Fruit fly (Drosophila melanogaster) whole organism, embryonic: ENCODE measurements around the gene Nab2.

Experiments used
- Asciz ChIP-seq: fragments of 200-800 bp; sonication (Bioruptor generic); optimal IDR thresholded peaks from 2 replicates; lab custom pipeline; 2017; ENCODE audit warnings: missing biosample characterization, mild to moderate bottlenecking, missing genetic modification characterization, missing genetic modification reagents
- Atf6 ChIP-seq: fragments of 200-800 bp; sonication (Bioruptor generic); IDR thresholded peaks from 2 replicates; pipeline ENCODE4 v1.3.6; 2022; ENCODE audit warnings: missing biosample characterization, missing genetic modification characterization
- C15 ChIP-seq: fragments of 200-800 bp; sonication (Bioruptor generic); IDR thresholded peaks from 3 replicates; pipeline ENCODE4 v1.3.6; 2022; ENCODE audit warnings: missing biosample characterization, missing genetic modification characterization
- CG10147 ChIP-seq: fragments of 200-800 bp; sonication (Bioruptor generic); optimal IDR thresholded peaks from 2 replicates; lab custom pipeline; 2019; ENCODE audit warnings: missing biosample characterization, mild to moderate bottlenecking, missing genetic modification characterization, moderate library complexity
- CG10274 ChIP-seq: fragments of 200-800 bp; sonication (Bioruptor generic); optimal IDR thresholded peaks from 3 replicates; lab custom pipeline; 2017; ENCODE audit warnings: missing biosample characterization, mild to moderate bottlenecking, missing genetic modification characterization
- CG14441 ChIP-seq: fragments of 200-800 bp; sonication (Bioruptor generic); IDR thresholded peaks from 2 replicates; pipeline ENCODE4 v1.3.6; 2022; ENCODE audit warnings: missing biosample characterization, missing genetic modification characterization
- CG15011 ChIP-seq: fragments of 200-800 bp; sonication (Bioruptor generic); optimal IDR thresholded peaks from 3 replicates; lab custom pipeline; 2018; ENCODE audit warnings: missing biosample characterization, mild to moderate bottlenecking, missing genetic modification characterization
- CG1603 ChIP-seq: fragments of 200-800 bp; sonication (Bioruptor generic); optimal IDR thresholded peaks from 2 replicates; lab custom pipeline; 2019; ENCODE audit warnings: missing biosample characterization, mild to moderate bottlenecking, missing genetic modification characterization, moderate library complexity
- CG16779 ChIP-seq: fragments of 200-800 bp; sonication (Bioruptor generic); IDR thresholded peaks from 2 replicates; pipeline ENCODE4 v1.3.6; 2022; ENCODE audit warnings: missing biosample characterization, missing genetic modification characterization
- CG17385 ChIP-seq: fragments of 200-800 bp; sonication (Bioruptor generic); optimal IDR thresholded peaks from 3 replicates; lab custom pipeline; 2018; ENCODE audit warnings: missing biosample characterization, mild to moderate bottlenecking, missing genetic modification characterization
- CG17829 ChIP-seq: fragments of 200-800 bp; optimal IDR thresholded peaks from 2 replicates; lab custom pipeline; 2019; ENCODE audit warnings: missing biosample characterization, mild to moderate bottlenecking, missing genetic modification characterization, moderate library complexity
- CG2875 ChIP-seq: fragments of 200-800 bp; sonication (Bioruptor generic); optimal IDR thresholded peaks from 2 replicates; lab custom pipeline; 2017; ENCODE audit warnings: missing biosample characterization, mild to moderate bottlenecking, missing genetic modification characterization, missing genetic modification reagents
- CG31388 ChIP-seq: fragments of 200-800 bp; sonication (Bioruptor generic); optimal IDR thresholded peaks from 2 replicates; lab custom pipeline; 2016; ENCODE audit warnings: missing biosample characterization, missing genetic modification characterization
- CG31441 ChIP-seq: fragments of 200-800 bp; sonication (Bioruptor generic); IDR thresholded peaks from 2 replicates; pipeline ENCODE4 v1.3.6; 2022; ENCODE audit warnings: missing biosample characterization, missing genetic modification characterization
- CG32532 ChIP-seq: fragments of 200-800 bp; sonication (Bioruptor generic); IDR thresholded peaks from 2 replicates; pipeline ENCODE4 v1.3.6; 2022; ENCODE audit warnings: missing biosample characterization, missing genetic modification characterization
- CG4424 ChIP-seq: fragments of 200-800 bp; sonication (Bioruptor generic); optimal IDR thresholded peaks from 3 replicates; lab custom pipeline; 2016; ENCODE audit warnings: missing biosample characterization, missing genetic modification characterization
- CG6791 ChIP-seq: fragments of 200-800 bp; sonication (Bioruptor generic); IDR thresholded peaks from 3 replicates; pipeline ENCODE4 v1.3.6; 2022; ENCODE audit warnings: missing biosample characterization, missing genetic modification characterization; ENCODE audit not compliant: partially characterized antibody
- CG7271 ChIP-seq: fragments of 200-800 bp; sonication (Bioruptor generic); optimal IDR thresholded peaks from 2 replicates; lab custom pipeline; 2018; ENCODE audit warnings: missing biosample characterization, mild to moderate bottlenecking, missing genetic modification characterization, moderate library complexity
- CG9609 ChIP-seq: fragments of 200-800 bp; sonication (Bioruptor generic); optimal IDR thresholded peaks from 3 replicates; lab custom pipeline; 2016; ENCODE audit warnings: missing biosample characterization, missing genetic modification characterization
- CG9797 ChIP-seq: fragments of 200-800 bp; sonication (Bioruptor generic); optimal IDR thresholded peaks from 3 replicates; lab custom pipeline; 2018; ENCODE audit warnings: missing biosample characterization, mild to moderate bottlenecking, missing genetic modification characterization
- Deaf1 ChIP-seq: fragments of 200-800 bp; optimal IDR thresholded peaks from 3 replicates; lab custom pipeline; 2019; ENCODE audit warnings: missing biosample characterization, mild to moderate bottlenecking, missing genetic modification characterization, moderate library complexity
- Dip3 ChIP-seq: fragments of 200-800 bp; sonication (Bioruptor generic); optimal IDR thresholded peaks from 3 replicates; lab custom pipeline; 2016; ENCODE audit warnings: missing biosample characterization, missing genetic modification characterization
- HLH3B ChIP-seq: fragments of 200-800 bp; sonication (Bioruptor generic); IDR thresholded peaks from 2 replicates; pipeline ENCODE4 v1.3.6; 2022; ENCODE audit warnings: missing biosample characterization, missing genetic modification characterization
- Hr3 ChIP-seq: fragments of 200-800 bp; sonication (Bioruptor generic); optimal IDR thresholded peaks from 3 replicates; lab custom pipeline; 2016; ENCODE audit warnings: missing biosample characterization, missing genetic modification characterization
- Neu2 ChIP-seq: fragments of 200-800 bp; sonication (Bioruptor generic); optimal IDR thresholded peaks from 3 replicates; lab custom pipeline; 2016; ENCODE audit warnings: missing biosample characterization, missing genetic modification characterization, borderline replicate concordance
- Nf-YB ChIP-seq: fragments of 200-800 bp; sonication (Bioruptor generic); optimal IDR thresholded peaks from 3 replicates; lab custom pipeline; 2019; ENCODE audit warnings: missing biosample characterization, mild to moderate bottlenecking, missing genetic modification characterization, moderate library complexity
- NfI ChIP-seq: fragments of 200-800 bp; sonication (Bioruptor generic); optimal IDR thresholded peaks from 3 replicates; lab custom pipeline; 2018; ENCODE audit warnings: missing biosample characterization, mild to moderate bottlenecking, missing genetic modification characterization, moderate library complexity
- Sry-β ChIP-seq: fragments of 200-800 bp; sonication (Bioruptor generic); optimal IDR thresholded peaks from 2 replicates; lab custom pipeline; 2018; ENCODE audit warnings: missing biosample characterization, mild to moderate bottlenecking, missing genetic modification characterization, moderate library complexity
- cad ChIP-seq: fragments of >200 bp; optimal IDR thresholded peaks from 2 replicates; lab custom pipeline; 2017; ENCODE audit warnings: missing biosample characterization, missing genetic modification characterization
- cg ChIP-seq: fragments of 200-800 bp; sonication (Bioruptor generic); optimal IDR thresholded peaks from 3 replicates; lab custom pipeline; 2019; ENCODE audit warnings: missing biosample characterization, mild to moderate bottlenecking, missing genetic modification characterization, moderate library complexity
- corto ChIP-seq: fragments of 200-800 bp; sonication (Bioruptor generic); optimal IDR thresholded peaks from 2 replicates; lab custom pipeline; 2016; ENCODE audit warnings: missing biosample characterization, mild to moderate bottlenecking, missing genetic modification characterization, moderate library complexity
- crc ChIP-seq: fragments of 200-800 bp; sonication (Bioruptor generic); optimal IDR thresholded peaks from 2 replicates; lab custom pipeline; 2016; ENCODE audit warnings: missing biosample characterization, missing genetic modification characterization
- crp ChIP-seq, 2 experiments: fragments of 200-800 bp; sonication (Bioruptor generic); optimal IDR thresholded peaks; 2 replicates in 1 of 2; 3 replicates in 1 of 2; lab custom pipeline; 2017; ENCODE audit warnings: missing biosample characterization in 2 of 2, missing genetic modification characterization in 2 of 2, mild to moderate bottlenecking in 1 of 2, moderate library complexity in 1 of 2
- danr ChIP-seq: fragments of 200-800 bp; sonication (Bioruptor generic); IDR thresholded peaks from 2 replicates; pipeline ENCODE4 v1.3.6; 2022; ENCODE audit warnings: missing biosample characterization, missing genetic modification characterization
- ems ChIP-seq: fragments of 200-800 bp; sonication (Bioruptor generic); optimal IDR thresholded peaks from 3 replicates; lab custom pipeline; 2016; ENCODE audit warnings: missing biosample characterization, missing genetic modification characterization
- eve ChIP-seq, 2 experiments: fragments of >200 bp; optimal IDR thresholded peaks; 2 replicates each; lab custom pipeline; 2017; ENCODE audit warnings: missing biosample characterization in 2 of 2, missing genetic modification characterization in 2 of 2
- fru ChIP-seq: fragments of >200 bp; optimal IDR thresholded peaks from 2 replicates; lab custom pipeline; 2017
- hb ChIP-seq: fragments of 200-800 bp; sonication (Bioruptor generic); IDR thresholded peaks from 3 replicates; pipeline ENCODE4 v1.3.6; 2022; ENCODE audit warnings: missing biosample characterization, missing genetic modification characterization; ENCODE audit not compliant: partially characterized antibody
- hkb ChIP-seq, 2 experiments: fragments of 200-800 bp in 1 of 2; fragments of >200 bp in 1 of 2; sonication (Bioruptor generic) in 1 of 2; IDR thresholded peaks in 1 of 2; optimal IDR thresholded peaks in 1 of 2; 2 replicates each; pipeline versions ENCODE4 v1.3.6 to Lab custom; 2017 to 2022; ENCODE audit warnings: missing biosample characterization in 1 of 2, missing genetic modification characterization in 1 of 2
- jumu ChIP-seq: fragments of 200-800 bp; sonication (Bioruptor generic); optimal IDR thresholded peaks from 3 replicates; lab custom pipeline; 2016; ENCODE audit warnings: missing biosample characterization, missing genetic modification characterization
- lilli ChIP-seq: fragments of 200-800 bp; sonication (Bioruptor generic); optimal IDR thresholded peaks from 3 replicates; lab custom pipeline; 2016; ENCODE audit warnings: missing biosample characterization, missing genetic modification characterization
- mirr ChIP-seq: fragments of 200-800 bp; sonication (Bioruptor generic); optimal IDR thresholded peaks from 3 replicates; lab custom pipeline; 2018; ENCODE audit warnings: missing biosample characterization, mild to moderate bottlenecking, missing genetic modification characterization
- nerfin-2 ChIP-seq: fragments of 200-800 bp; sonication (Bioruptor generic); IDR thresholded peaks from 2 replicates; pipeline ENCODE4 v1.3.6; 2022; ENCODE audit warnings: missing biosample characterization, missing genetic modification characterization; ENCODE audit not compliant: partially characterized antibody
- rib ChIP-seq: fragments of 200-800 bp; sonication (Bioruptor generic); IDR thresholded peaks from 2 replicates; pipeline ENCODE4 v1.3.6; 2022; ENCODE audit warnings: missing biosample characterization, missing genetic modification characterization
- schlank ChIP-seq: fragments of 200-800 bp; sonication (Bioruptor generic); optimal IDR thresholded peaks from 2 replicates; lab custom pipeline; 2018; ENCODE audit warnings: missing biosample characterization, mild to moderate bottlenecking, missing genetic modification characterization
- sd ChIP-seq: fragments of 200-800 bp; sonication (Bioruptor generic); optimal IDR thresholded peaks from 3 replicates; lab custom pipeline; 2018; ENCODE audit warnings: missing biosample characterization, mild to moderate bottlenecking, missing genetic modification characterization, moderate library complexity
- sens ChIP-seq: fragments of 200-800 bp; sonication (Bioruptor generic); peaks from one replicate; lab custom pipeline; 2016; ENCODE audit warnings: missing biosample characterization, missing genetic modification characterization
- slbo ChIP-seq: fragments of 200-800 bp; sonication (Bioruptor generic); IDR thresholded peaks from 2 replicates; pipeline ENCODE4 v1.3.6; 2022; ENCODE audit warnings: missing biosample characterization, missing genetic modification characterization
- tgo ChIP-seq: fragments of 200-800 bp; sonication (Bioruptor generic); IDR thresholded peaks from 3 replicates; pipeline ENCODE4 v1.3.6; 2022; ENCODE audit warnings: missing biosample characterization, missing genetic modification characterization
- twi ChIP-seq: fragments of 200-800 bp; optimal IDR thresholded peaks from 2 replicates; lab custom pipeline; 2019; ENCODE audit warnings: missing biosample characterization, mild to moderate bottlenecking, missing genetic modification characterization, moderate library complexity

The Nab2 gene

DNA sequence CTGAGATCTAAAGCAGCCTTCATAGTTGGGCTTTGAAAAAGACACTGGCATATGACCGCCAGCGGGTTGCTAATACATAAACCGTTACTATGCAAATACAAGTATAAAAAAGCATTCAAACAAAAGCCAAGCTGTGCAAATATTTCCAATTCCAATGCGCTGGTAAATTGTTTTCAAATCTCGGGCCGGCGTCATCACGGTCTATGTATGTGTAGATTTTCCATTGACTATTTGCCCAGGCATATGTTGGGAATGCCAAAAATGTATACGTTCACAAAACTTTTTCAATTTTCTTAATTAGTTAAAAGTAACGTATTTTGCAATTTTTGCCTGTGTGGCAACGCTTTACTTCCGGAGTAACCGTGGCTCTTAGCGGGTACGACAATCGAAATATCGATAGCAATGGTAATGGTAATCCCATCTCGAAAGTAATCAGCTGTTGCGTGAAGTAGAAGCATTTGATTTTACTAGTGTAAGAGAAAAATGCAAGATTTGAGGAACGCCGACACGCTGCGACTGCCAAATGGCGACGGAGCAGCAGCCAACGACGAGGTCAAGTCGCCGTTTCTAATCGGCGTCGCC is 28.4 kb downstream of the Nab2 start, which contains the start of the genes CG34290 and Uck (continued):
- TF ChIP-seq CG15011 (peak; percentile 80), twi (tag; lab: Kevin White, UChicago) (peak; percentile 62), CG31388 (GFP tag; lab: Kevin White, UChicago) (no peak), Hr3 (peak; percentile 35), Asciz (GFP tag; lab: Kevin White, UChicago) (peak; percentile 70), corto (GFP tag; lab: Kevin White, UChicago) (no peak), CG16779 (GFP tag; lab: Robert Waterston, UW) (no peak; the same call in 1 of the 2 replicates), lilli (GFP tag; lab: Kevin White, UChicago) (peak; percentile 69), C15 (GFP tag; lab: Robert Waterston, UW) (no peak), danr (no peak), schlank (tag; lab: Kevin White, UChicago) (peak; percentile 80), nerfin-2 (GFP tag; lab: Robert Waterston, UW) (peak; percentile 63), hb (GFP tag; lab: Robert Waterston, UW) (peak; percentile 62; the same call in 2 of the 3 replicates), sens (GFP tag; lab: Kevin White, UChicago) (peak; percentile 90), CG17385 (GFP tag; lab: Kevin White, UChicago) (peak; percentile 84), cg (GFP tag; lab: Kevin White, UChicago) (no peak), CG6791 (GFP tag; lab: Robert Waterston, UW) (peak; percentile 83), CG9797 (GFP tag; lab: Kevin White, UChicago) (peak; percentile 72), sd (tag; lab: Kevin White, UChicago) (peak; percentile 42), tgo (GFP tag; lab: Robert Waterston, UW) (peak; percentile 55; the same call in 2 of the 3 replicates), mirr (GFP tag; lab: Kevin White, UChicago) (peak; percentile 90), crc (GFP tag; lab: Kevin White, UChicago) (peak; percentile 69), CG2875 (GFP tag; lab: Kevin White, UChicago) (peak; percentile 57), eve (GFP tag; optimal IDR thresholded peaks at IDR 0.05; lab: Kevin White, UChicago) (no peak), jumu (GFP tag; lab: Kevin White, UChicago) (peak; percentile 13), Sry-β (peak; percentile 28), CG10147 (GFP tag; lab: Kevin White, UChicago) (peak; percentile 79), CG14441 (peak; percentile 50; the same call in 1 of the 2 replicates), crp (GFP tag; optimal IDR thresholded peaks at IDR 0.05; lab: Kevin White, UChicago) (peak; percentile 61 to 95), Nf-YB (GFP tag; lab: Kevin White, UChicago) (peak; percentile 63), Dip3 (GFP tag; lab: Kevin White, UChicago) (peak; percentile 46), ems (GFP tag; lab: Kevin White, UChicago) (peak; percentile 66), slbo (GFP tag; lab: Robert Waterston, UW) (peak; percentile 49), NfI (GFP tag; lab: Kevin White, UChicago) (peak; percentile 92), rib (GFP tag; lab: Robert Waterston, UW) (no peak), CG31441 (GFP tag; lab: Robert Waterston, UW) (peak; percentile 79), CG1603 (peak; percentile 90), Deaf1 (tag; lab: Kevin White, UChicago) (peak; percentile 35), Neu2 (GFP tag; lab: Kevin White, UChicago) (no peak), hkb (optimal IDR thresholded peaks at IDR 0.05; lab: Kevin White, UChicago) (no peak), hkb (GFP tag; IDR thresholded peaks at IDR 0.05; lab: Robert Waterston, UW) (peak; percentile 78), Atf6 (peak; percentile 65), CG10274 (GFP tag; lab: Kevin White, UChicago) (peak; percentile 68), CG17829 (tag; lab: Kevin White, UChicago) (peak; percentile 72), fru (lab: Kevin White, UChicago) (no peak), HLH3B (GFP tag; lab: Robert Waterston, UW) (peak; percentile 72), CG9609 (GFP tag; lab: Kevin White, UChicago) (peak; percentile 71), CG32532 (GFP tag; lab: Robert Waterston, UW) (peak; percentile 78), CG4424 (GFP tag; lab: Kevin White, UChicago) (peak; percentile 59), CG7271 (tag; lab: Kevin White, UChicago) (peak; percentile 64), cad (GFP tag; lab: Kevin White, UChicago) (no peak)
